Worm (Caenorhabditis elegans): ENCODE data around the gene ncs-4.

Gene ncs-4

ce11 chrX:10176295-10176694 is at the start of gene ncs-4:
Gene ncs-4, plus strand, starts transcription at chrX:10176521.
- TF ChIP-seq tab-1 (GFP tag; IDR thresholded peaks at IDR 0.05), result no peak
- no peak for TF ChIP-seq med-1 (GFP tag; optimal IDR thresholded peaks at IDR 0.05; ENCODE audit: insufficient read depth)
- no peak for TF ChIP-seq ref-1 (GFP tag; conservative IDR thresholded peaks at IDR 0.05)

ce11 chrX:10130159-10130558 is 46.2 kb upstream of the ncs-4 start:
- TF ChIP-seq klf-2 (GFP tag; conservative IDR thresholded peaks at IDR 0.05) (no peak), ztf-23 (GFP tag; IDR thresholded peaks at IDR 0.05) (no peak), med-1 (GFP tag; optimal IDR thresholded peaks at IDR 0.05; ENCODE audit: insufficient read depth) (no peak), flt-1 (GFP tag; IDR thresholded peaks at IDR 0.05) (no peak), cog-1 (tag; optimal IDR thresholded peaks at IDR 0.05) (no peak), tab-1 (GFP tag; IDR thresholded peaks at IDR 0.05) (no peak), ref-1 (GFP tag; conservative IDR thresholded peaks at IDR 0.05) (no peak), T22C8.4 (GFP tag; IDR thresholded peaks at IDR 0.05) (no peak), ztf-29 (GFP tag; IDR thresholded peaks at IDR 0.05) (no peak)

ce11 chrX:10132546-10133032 is 43.7 kb upstream of the ncs-4 start:
- TF ChIP-seq ztf-23 (GFP tag; IDR thresholded peaks at IDR 0.05), result peak; percentile 89
- TF ChIP-seq tab-1 (GFP tag; IDR thresholded peaks at IDR 0.05), result peak; percentile 94
- peak; percentile 68 for TF ChIP-seq cog-1 (tag; optimal IDR thresholded peaks at IDR 0.05)
- TF ChIP-seq med-1 (GFP tag; optimal IDR thresholded peaks at IDR 0.05; ENCODE audit: insufficient read depth), result peak; percentile 32
- peak; percentile 83 for TF ChIP-seq ref-1 (GFP tag; conservative IDR thresholded peaks at IDR 0.05)
- TF ChIP-seq T22C8.4 (GFP tag; IDR thresholded peaks at IDR 0.05), result peak; percentile 91
- TF ChIP-seq ztf-29 (GFP tag; IDR thresholded peaks at IDR 0.05), result peak; percentile 41; the same call in 1 of the 2 replicates
- TF ChIP-seq klf-2 (GFP tag; conservative IDR thresholded peaks at IDR 0.05), result peak; percentile 93
- TF ChIP-seq flt-1 (GFP tag; IDR thresholded peaks at IDR 0.05), result peak; percentile 93

ce11 chrX:10133082-10133481 is 43.2 kb upstream of the ncs-4 start, which contains the start of gene unc-58:
Gene unc-58, minus strand, starts transcription at chrX:10133182.
- TF ChIP-seq med-1 (GFP tag; optimal IDR thresholded peaks at IDR 0.05; ENCODE audit: insufficient read depth) (no peak), ztf-23 (GFP tag; IDR thresholded peaks at IDR 0.05) (no peak), klf-2 (GFP tag; conservative IDR thresholded peaks at IDR 0.05) (no peak), tab-1 (GFP tag; IDR thresholded peaks at IDR 0.05) (no peak), flt-1 (GFP tag; IDR thresholded peaks at IDR 0.05) (no peak), T22C8.4 (GFP tag; IDR thresholded peaks at IDR 0.05) (no peak), ztf-29 (GFP tag; IDR thresholded peaks at IDR 0.05) (no peak), ref-1 (GFP tag; conservative IDR thresholded peaks at IDR 0.05) (no peak), cog-1 (tag; optimal IDR thresholded peaks at IDR 0.05) (no peak)

- TF ChIP-seq med-1 (GFP tag; optimal IDR thresholded peaks at IDR 0.05; ENCODE audit: insufficient read depth) (no peak), tab-1 (GFP tag; IDR thresholded peaks at IDR 0.05) (no peak), ztf-29 (GFP tag; IDR thresholded peaks at IDR 0.05) (no peak), ztf-23 (GFP tag; IDR thresholded peaks at IDR 0.05) (no peak), T22C8.4 (GFP tag; IDR thresholded peaks at IDR 0.05) (no peak), flt-1 (GFP tag; IDR thresholded peaks at IDR 0.05) (no peak), cog-1 (tag; optimal IDR thresholded peaks at IDR 0.05) (no peak), ref-1 (GFP tag; conservative IDR thresholded peaks at IDR 0.05) (no peak), klf-2 (GFP tag; conservative IDR thresholded peaks at IDR 0.05) (no peak)
These were observed 37.8 kb upstream of the ncs-4 start, which contains the start of gene moc-1 for ce11 chrX:10138494-10138893. Gene moc-1, minus strand, starts transcription at chrX:10138620.

ce11 chrX:10141264-10141663 is 35.1 kb upstream of the ncs-4 start:
- TF ChIP-seq ztf-29 (GFP tag; IDR thresholded peaks at IDR 0.05) (no peak), T22C8.4 (GFP tag; IDR thresholded peaks at IDR 0.05) (no peak), med-1 (GFP tag; optimal IDR thresholded peaks at IDR 0.05; ENCODE audit: insufficient read depth) (no peak), ztf-23 (GFP tag; IDR thresholded peaks at IDR 0.05) (no peak), ref-1 (GFP tag; conservative IDR thresholded peaks at IDR 0.05) (no peak), klf-2 (GFP tag; conservative IDR thresholded peaks at IDR 0.05) (no peak), cog-1 (tag; optimal IDR thresholded peaks at IDR 0.05) (no peak), flt-1 (GFP tag; IDR thresholded peaks at IDR 0.05) (no peak), tab-1 (GFP tag; IDR thresholded peaks at IDR 0.05) (no peak)

ce11 chrX:10141963-10142431 is 34.3 kb upstream of the ncs-4 start, which contains the start of gene oac-14:
Gene oac-14, minus strand, starts transcription at chrX:10142013.
- TF ChIP-seq ref-1 (GFP tag; conservative IDR thresholded peaks at IDR 0.05) (no peak), klf-2 (GFP tag; conservative IDR thresholded peaks at IDR 0.05) (no peak), ztf-29 (GFP tag; IDR thresholded peaks at IDR 0.05) (no peak), med-1 (GFP tag; optimal IDR thresholded peaks at IDR 0.05; ENCODE audit: insufficient read depth) (no peak), ztf-23 (GFP tag; IDR thresholded peaks at IDR 0.05) (no peak), flt-1 (GFP tag; IDR thresholded peaks at IDR 0.05) (no peak), T22C8.4 (GFP tag; IDR thresholded peaks at IDR 0.05) (no peak), cog-1 (tag; optimal IDR thresholded peaks at IDR 0.05) (no peak), tab-1 (GFP tag; IDR thresholded peaks at IDR 0.05) (no peak)

- peak; percentile 76 for TF ChIP-seq klf-2 (GFP tag; conservative IDR thresholded peaks at IDR 0.05)
- TF ChIP-seq ztf-23 (GFP tag; IDR thresholded peaks at IDR 0.05), result peak; percentile 78
- TF ChIP-seq med-1 (GFP tag; optimal IDR thresholded peaks at IDR 0.05; ENCODE audit: insufficient read depth), result no peak
- no peak; the same call in 1 of the 2 replicates for TF ChIP-seq tab-1 (GFP tag; IDR thresholded peaks at IDR 0.05)
- TF ChIP-seq ref-1 (GFP tag; conservative IDR thresholded peaks at IDR 0.05), result no peak
- peak; percentile 13; the same call in 1 of the 2 replicates for TF ChIP-seq T22C8.4 (GFP tag; IDR thresholded peaks at IDR 0.05)
- peak; percentile 60; the same call in 1 of the 2 replicates for TF ChIP-seq flt-1 (GFP tag; IDR thresholded peaks at IDR 0.05)
- TF ChIP-seq cog-1 (tag; optimal IDR thresholded peaks at IDR 0.05), result no peak
- TF ChIP-seq ztf-29 (GFP tag; IDR thresholded peaks at IDR 0.05), result peak; percentile 51; the same call in 1 of the 2 replicates
These were observed 31.3 kb upstream of the ncs-4 start for ce11 chrX:10145011-10145410.

ce11 chrX:10146592-10146991 is 29.7 kb upstream of the ncs-4 start, which contains the start of gene unc-115:
Gene unc-115, plus strand, starts transcription at chrX:10146892.
- peak; percentile 75 for TF ChIP-seq cog-1 (tag; optimal IDR thresholded peaks at IDR 0.05)
- peak; percentile 88 for TF ChIP-seq flt-1 (GFP tag; IDR thresholded peaks at IDR 0.05)
- TF ChIP-seq ztf-29 (GFP tag; IDR thresholded peaks at IDR 0.05), result 0 out of 2 replicates have a peak, but pooled peaks have one; percentile 4
- TF ChIP-seq ztf-23 (GFP tag; IDR thresholded peaks at IDR 0.05), result peak; percentile 63; the same call in 1 of the 2 replicates
- no peak for TF ChIP-seq med-1 (GFP tag; optimal IDR thresholded peaks at IDR 0.05; ENCODE audit: insufficient read depth)
- TF ChIP-seq T22C8.4 (GFP tag; IDR thresholded peaks at IDR 0.05), result peak; percentile 97
- no peak for TF ChIP-seq ref-1 (GFP tag; conservative IDR thresholded peaks at IDR 0.05)
- TF ChIP-seq tab-1 (GFP tag; IDR thresholded peaks at IDR 0.05), result no peak
- 0 out of 2 replicates have a peak, but pooled peaks have one; percentile 39 for TF ChIP-seq klf-2 (GFP tag; conservative IDR thresholded peaks at IDR 0.05)
